ENCODE assay signal across 3 worm cellular contexts in the genomic region with DNA sequence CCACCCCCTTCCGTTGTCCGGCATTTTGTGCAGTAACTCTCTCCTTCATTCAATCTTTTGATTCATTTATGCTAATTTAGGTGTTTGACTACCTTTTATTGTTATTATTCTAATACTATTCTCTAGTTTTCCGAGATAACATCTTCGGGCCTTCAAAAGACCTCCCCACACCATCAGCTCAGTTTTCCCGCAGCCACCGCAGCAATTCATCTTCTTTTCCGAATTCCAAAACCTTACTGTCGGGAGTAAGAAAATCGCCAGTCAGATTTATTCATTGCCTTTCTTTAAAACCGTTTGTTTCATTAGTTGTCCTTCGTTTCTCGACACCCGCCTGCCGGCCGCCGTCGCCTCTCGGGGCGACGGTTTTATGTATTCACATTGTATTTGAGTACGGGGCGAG.
A peak's percentile ranks its signal among the peaks of the same experiment; 100 is the strongest.
TF ChIP-seq lines count a peak whose summit lies in the region.

No protein-coding gene starts in this region.

TF ChIP-seq in whole organism, L1 larva, 84 proteins besides CTCF, POLR2A, EP300 and RAD21:
- peak; percentile 11 for TF ChIP-seq rnt-1 (tag; optimal IDR thresholded peaks at IDR 0.05; lab: Kevin White, UChicago)
- TF ChIP-seq lsy-2 (tag; optimal IDR thresholded peaks at IDR 0.05; lab: Kevin White, UChicago): no peak
- peak; percentile 74 for TF ChIP-seq nhr-85 (tag; lab: Kevin White, UChicago)
- no peak for TF ChIP-seq lin-35 (GFP tag; optimal IDR thresholded peaks at IDR 0.05; lab: Kevin White, UChicago)
- peak; percentile 68 for TF ChIP-seq nhr-20 (tag; optimal IDR thresholded peaks at IDR 0.05; lab: Kevin White, UChicago)
- TF ChIP-seq lin-14 (GFP tag; optimal IDR thresholded peaks at IDR 0.05; lab: Kevin White, UChicago): peak; percentile 36

TF ChIP-seq in whole organism, mixed stage, embryonic, 35 proteins besides CTCF, POLR2A, EP300 and RAD21:
- TF ChIP-seq ceh-43 (GFP tag; optimal IDR thresholded peaks at IDR 0.05; lab: Kevin White, UChicago): no peak
- peak; percentile 7 for TF ChIP-seq ham-2 (GFP tag; optimal IDR thresholded peaks at IDR 0.05; lab: Kevin White, UChicago)

TF ChIP-seq in whole organism, young adult, 124 proteins besides CTCF, POLR2A, EP300 and RAD21:
- TF ChIP-seq F52B5.7 (tag; optimal IDR thresholded peaks at IDR 0.05; lab: Kevin White, UChicago) (no peak), zfh-2 (GFP tag; conservative IDR thresholded peaks at IDR 0.05; lab: Robert Waterston, UW) (0 out of 2 replicates have a peak, but pooled peaks have one; percentile 35)
